Worm (Caenorhabditis elegans): ENCODE data around the gene R155.3.

The R155.3 gene

ce11 chrIII:1947851-1948250 is 28.7 kb downstream of the R155.3 start:
- TF ChIP-seq efl-1 (optimal IDR thresholded peaks at IDR 0.05) (no peak), efl-1 (GFP tag; optimal IDR thresholded peaks at IDR 0.05 in 1 of 2) (peak in 1 of 2 experiments; percentile 90), ets-5 (GFP tag; IDR thresholded peaks at IDR 0.05) (no peak), nhr-12 (tag; optimal IDR thresholded peaks at IDR 0.05) (no peak), lin-39 (tag; optimal IDR thresholded peaks at IDR 0.05) (no peak), ceh-82 (tag; optimal IDR thresholded peaks at IDR 0.05) (no peak), mep-1 (tag; optimal IDR thresholded peaks at IDR 0.05) (no peak), ceh-8 (GFP tag; optimal IDR thresholded peaks at IDR 0.05) (no peak)

ce11 chrIII:1943488-1943887 is 33.1 kb downstream of the R155.3 start, which contains the start of gene F53A3.1:
Gene F53A3.1, minus strand, starts transcription at chrIII:1943637.
- TF ChIP-seq ces-1 (GFP tag; optimal IDR thresholded peaks at IDR 0.05) (no peak), F16B12.6 (tag; optimal IDR thresholded peaks at IDR 0.05) (no peak), ceh-90 (tag; optimal IDR thresholded peaks at IDR 0.05) (no peak), elt-3 (tag; optimal IDR thresholded peaks at IDR 0.05) (no peak), nhr-76 (tag; optimal IDR thresholded peaks at IDR 0.05) (no peak), dsc-1 (tag; optimal IDR thresholded peaks at IDR 0.05) (no peak), ceh-63 (GFP tag; optimal IDR thresholded peaks at IDR 0.05) (no peak), sup-37 (GFP tag; optimal IDR thresholded peaks at IDR 0.05) (no peak), efl-1 (optimal IDR thresholded peaks at IDR 0.05) (no peak), efl-1 (GFP tag; optimal IDR thresholded peaks at IDR 0.05 in 1 of 2) (no peak), mab-9 (GFP tag; IDR thresholded peaks at IDR 0.05) (no peak), nhr-85 (tag) (no peak), fkh-4 (tag; optimal IDR thresholded peaks at IDR 0.05; ENCODE audit: borderline replicate concordance) (no peak), unc-62 (GFP tag; optimal IDR thresholded peaks at IDR 0.05) (no peak), ceh-8 (GFP tag; optimal IDR thresholded peaks at IDR 0.05) (no peak), blmp-1 (tag; optimal IDR thresholded peaks at IDR 0.05) (no peak)

- TF ChIP-seq lin-13 (GFP tag; optimal IDR thresholded peaks at IDR 0.05) (peak; percentile 24), Y116A8C.19 (tag; optimal IDR thresholded peaks at IDR 0.05; ENCODE audit: borderline replicate concordance) (no peak), sup-37 (GFP tag; optimal IDR thresholded peaks at IDR 0.05) (no peak), aly-2 (tag; optimal IDR thresholded peaks at IDR 0.05) (peak; percentile 66), efl-1 (optimal IDR thresholded peaks at IDR 0.05) (no peak), efl-1 (GFP tag; optimal IDR thresholded peaks at IDR 0.05 in 1 of 2) (peak in 1 of 2 experiments; percentile 54), pag-3 (tag; optimal IDR thresholded peaks at IDR 0.05; ENCODE audit: borderline replicate concordance, insufficient read depth) (no peak), rnt-1 (tag; optimal IDR thresholded peaks at IDR 0.05) (no peak), nhr-90 (tag; optimal IDR thresholded peaks at IDR 0.05; ENCODE audit: poor library complexity) (no peak), ama-1 (optimal IDR thresholded peaks at IDR 0.05) (no peak), nhr-20 (tag; optimal IDR thresholded peaks at IDR 0.05) (no peak), lsy-2 (tag; optimal IDR thresholded peaks at IDR 0.05) (peak; percentile 24 to 61), xbp-1 (tag; optimal IDR thresholded peaks at IDR 0.05) (no peak), hlh-4 (tag; optimal IDR thresholded peaks at IDR 0.05) (no peak), nhr-85 (tag) (peak; percentile 49)
Observed at ce11 chrIII:1939625-1939988, 36.9 kb downstream of the R155.3 start.

- no peak for TF ChIP-seq ceh-82 (tag; optimal IDR thresholded peaks at IDR 0.05)
- TF ChIP-seq unc-62 (GFP tag; optimal IDR thresholded peaks at IDR 0.05) = no peak
- peak; percentile 55 to 58 for TF ChIP-seq lsy-2 (tag; optimal IDR thresholded peaks at IDR 0.05)
- no peak for TF ChIP-seq jun-1 (tag; optimal IDR thresholded peaks at IDR 0.05)
- TF ChIP-seq nhr-85 (tag) = peak; percentile 61
- no peak for TF ChIP-seq efl-1 (optimal IDR thresholded peaks at IDR 0.05)
- TF ChIP-seq efl-1 (GFP tag; optimal IDR thresholded peaks at IDR 0.05 in 1 of 2) = peak in 1 of 2 experiments; percentile 77
- no peak for TF ChIP-seq ztf-11 (tag; optimal IDR thresholded peaks at IDR 0.05)
- TF ChIP-seq C34B4.2 (tag; optimal IDR thresholded peaks at IDR 0.05) = no peak
- TF ChIP-seq vab-15 (tag; optimal IDR thresholded peaks at IDR 0.05) = no peak
- TF ChIP-seq unc-86 (tag; optimal IDR thresholded peaks at IDR 0.05) = no peak
- no peak for TF ChIP-seq efl-3 (GFP tag; optimal IDR thresholded peaks at IDR 0.05)
- TF ChIP-seq ceh-8 (GFP tag; optimal IDR thresholded peaks at IDR 0.05) = peak; percentile 0
Observed at ce11 chrIII:1938712-1939624, 37.6 kb downstream of the R155.3 start.
